Fruit fly (Drosophila melanogaster) whole organism, embryonic: ENCODE data around the gene CG9444.

Experiments used
- Atf3 ChIP-seq: fragments of 200-800 bp; sonication (Bioruptor generic); optimal IDR thresholded peaks from 3 replicates; lab custom pipeline; 2016; ENCODE audit warnings: missing biosample characterization, missing genetic modification characterization
- CG11085 ChIP-seq: fragments of 200-800 bp; sonication (Bioruptor generic); IDR thresholded peaks from 2 replicates; pipeline ENCODE4 v1.3.6; 2022; ENCODE audit warnings: missing biosample characterization, missing genetic modification characterization
- CG11723 ChIP-seq: fragments of 200-800 bp; sonication (Bioruptor generic); optimal IDR thresholded peaks from 2 replicates; lab custom pipeline; 2017; ENCODE audit warnings: missing biosample characterization, mild to moderate bottlenecking, missing genetic modification characterization
- CG1233 ChIP-seq: fragments of 200-800 bp; sonication (Bioruptor generic); optimal IDR thresholded peaks from 4 replicates; lab custom pipeline; 2018; ENCODE audit warnings: missing biosample characterization, mild to moderate bottlenecking, missing genetic modification characterization
- CG13123 ChIP-seq: fragments of 200-800 bp; sonication (Bioruptor generic); optimal IDR thresholded peaks from 2 replicates; lab custom pipeline; 2016; ENCODE audit warnings: missing biosample characterization, missing genetic modification characterization
- CG14710 ChIP-seq: fragments of 200-800 bp; sonication (Bioruptor generic); optimal IDR thresholded peaks from 3 replicates; lab custom pipeline; 2019; ENCODE audit warnings: missing biosample characterization, mild to moderate bottlenecking, missing genetic modification characterization, moderate library complexity
- CG15601 ChIP-seq: fragments of 200-800 bp; sonication (Bioruptor generic); optimal IDR thresholded peaks from 3 replicates; lab custom pipeline; 2019; ENCODE audit warnings: missing biosample characterization, mild to moderate bottlenecking, missing genetic modification characterization, moderate library complexity
- CG15696 ChIP-seq: fragments of 200-800 bp; sonication (Bioruptor generic); optimal IDR thresholded peaks from 2 replicates; lab custom pipeline; 2019; ENCODE audit warnings: missing biosample characterization, mild to moderate bottlenecking, missing genetic modification characterization, moderate library complexity
- CG1602 ChIP-seq: fragments of 200-800 bp; sonication (Bioruptor generic); optimal IDR thresholded peaks from 3 replicates; lab custom pipeline; 2016; ENCODE audit warnings: missing biosample characterization, missing genetic modification characterization
- CG17385 ChIP-seq: fragments of 200-800 bp; sonication (Bioruptor generic); optimal IDR thresholded peaks from 3 replicates; lab custom pipeline; 2018; ENCODE audit warnings: missing biosample characterization, mild to moderate bottlenecking, missing genetic modification characterization
- CG17612 ChIP-seq: fragments of 200-800 bp; sonication (Bioruptor generic); IDR thresholded peaks from 2 replicates; pipeline ENCODE4 v1.3.6; 2022; ENCODE audit warnings: missing biosample characterization, missing genetic modification characterization
- CG1792 ChIP-seq: fragments of 200-800 bp; sonication (Bioruptor generic); optimal IDR thresholded peaks from 2 replicates; lab custom pipeline; 2016; ENCODE audit warnings: missing biosample characterization, missing genetic modification characterization
- CG2889 ChIP-seq: fragments of 200-800 bp; sonication (Bioruptor generic); IDR thresholded peaks from 3 replicates; pipeline ENCODE4 v1.3.6; 2022; ENCODE audit warnings: missing biosample characterization, missing genetic modification characterization
- CG30403 ChIP-seq: fragments of 200-800 bp; sonication (Bioruptor generic); optimal IDR thresholded peaks from 3 replicates; lab custom pipeline; 2016; ENCODE audit warnings: missing biosample characterization, missing genetic modification characterization
- CG7556 ChIP-seq: fragments of 200-800 bp; sonication (Bioruptor generic); optimal IDR thresholded peaks from 2 replicates; lab custom pipeline; 2017; ENCODE audit warnings: missing biosample characterization, mild to moderate bottlenecking, missing genetic modification characterization
- CG7745 ChIP-seq: fragments of 200-800 bp; sonication (Bioruptor generic); optimal IDR thresholded peaks from 2 replicates; lab custom pipeline; 2018; ENCODE audit warnings: missing biosample characterization, mild to moderate bottlenecking, missing genetic modification characterization, moderate library complexity
- CG7963 ChIP-seq: fragments of 200-800 bp; sonication (Bioruptor generic); IDR thresholded peaks from 3 replicates; pipeline ENCODE4 v1.3.6; 2022; ENCODE audit warnings: missing biosample characterization, missing genetic modification characterization; ENCODE audit not compliant: partially characterized antibody
- Chrac-16 ChIP-seq: fragments of 200-800 bp; sonication (Bioruptor generic); optimal IDR thresholded peaks from 3 replicates; lab custom pipeline; 2016; ENCODE audit warnings: missing biosample characterization, missing genetic modification characterization
- D ChIP-seq, 2 experiments: fragments of 200-800 bp in 1 of 2; fragments of >200 bp in 1 of 2; sonication (Bioruptor generic) in 1 of 2; optimal IDR thresholded peaks; 2 replicates in 1 of 2; 3 replicates in 1 of 2; lab custom pipeline; 2017; ENCODE audit warnings: mild to moderate bottlenecking in 1 of 2, missing biosample characterization in 1 of 2, missing genetic modification characterization in 1 of 2, missing genetic modification reagents in 1 of 2
- D19B ChIP-seq: fragments of 200-800 bp; sonication (Bioruptor generic); optimal IDR thresholded peaks from 2 replicates; lab custom pipeline; 2017; ENCODE audit warnings: missing biosample characterization, mild to moderate bottlenecking, missing genetic modification characterization
- Dip3 ChIP-seq: fragments of 200-800 bp; sonication (Bioruptor generic); optimal IDR thresholded peaks from 3 replicates; lab custom pipeline; 2016; ENCODE audit warnings: missing biosample characterization, missing genetic modification characterization
- Fer2 ChIP-seq: fragments of 200-800 bp; sonication (Bioruptor generic); optimal IDR thresholded peaks from 2 replicates; lab custom pipeline; 2018; ENCODE audit warnings: missing biosample characterization, mild to moderate bottlenecking, missing genetic modification characterization, moderate library complexity
- HHEX ChIP-seq: fragments of 200-800 bp; sonication (Bioruptor generic); optimal IDR thresholded peaks from 3 replicates; lab custom pipeline; 2017; ENCODE audit warnings: missing biosample characterization, mild to moderate bottlenecking, missing genetic modification characterization, missing genetic modification reagents
- Jarid2 ChIP-seq: fragments of 200-800 bp; sonication (Bioruptor generic); optimal IDR thresholded peaks from 3 replicates; lab custom pipeline; 2017; ENCODE audit warnings: mild to moderate bottlenecking, missing biosample characterization, missing genetic modification reagents, missing genetic modification characterization
- MTF-1 ChIP-seq: fragments of 200-800 bp; sonication (Bioruptor generic); optimal IDR thresholded peaks from 2 replicates; lab custom pipeline; 2018; ENCODE audit warnings: missing biosample characterization, mild to moderate bottlenecking, missing genetic modification characterization, borderline replicate concordance
- NC2α ChIP-seq: fragments of 200-800 bp; sonication (Bioruptor generic); optimal IDR thresholded peaks from 2 replicates; lab custom pipeline; 2016; ENCODE audit warnings: missing biosample characterization, missing genetic modification characterization
- PHDP ChIP-seq: fragments of 200-800 bp; sonication (Bioruptor generic); optimal IDR thresholded peaks from 3 replicates; lab custom pipeline; 2018; ENCODE audit warnings: missing biosample characterization, mild to moderate bottlenecking, missing genetic modification characterization, moderate library complexity
- Xbp1 ChIP-seq: fragments of 200-800 bp; sonication (Bioruptor generic); optimal IDR thresholded peaks from 3 replicates; lab custom pipeline; 2016; ENCODE audit warnings: missing biosample characterization, mild to moderate bottlenecking, missing genetic modification characterization
- amos ChIP-seq: fragments of 200-800 bp; sonication (Bioruptor generic); IDR thresholded peaks from 2 replicates; pipeline ENCODE4 v1.3.6; 2022; ENCODE audit warnings: missing biosample characterization, missing genetic modification characterization; ENCODE audit not compliant: partially characterized antibody
- ase ChIP-seq: fragments of 200-800 bp; sonication (Bioruptor generic); IDR thresholded peaks from 3 replicates; pipeline ENCODE4 v1.3.6; 2022; ENCODE audit warnings: missing biosample characterization, missing genetic modification characterization
- ash1 ChIP-seq: fragments of 200-800 bp; sonication (Bioruptor generic); optimal IDR thresholded peaks from 2 replicates; lab custom pipeline; 2018; ENCODE audit warnings: missing biosample characterization, mild to moderate bottlenecking, missing genetic modification characterization
- bigmax ChIP-seq: fragments of 200-800 bp; sonication (Bioruptor generic); optimal IDR thresholded peaks from 2 replicates; lab custom pipeline; 2018; ENCODE audit warnings: missing biosample characterization, mild to moderate bottlenecking, missing genetic modification characterization
- bsh ChIP-seq, 2 experiments: fragments of 200-800 bp; sonication (Bioruptor generic); optimal IDR thresholded peaks; 2 replicates each; lab custom pipeline; 2017 to 2018; ENCODE audit warnings: mild to moderate bottlenecking in 2 of 2, missing biosample characterization in 2 of 2, missing genetic modification characterization in 2 of 2, moderate library complexity in 1 of 2
- crp ChIP-seq, 2 experiments: fragments of 200-800 bp; sonication (Bioruptor generic); optimal IDR thresholded peaks; 2 replicates in 1 of 2; 3 replicates in 1 of 2; lab custom pipeline; 2017; ENCODE audit warnings: missing biosample characterization in 2 of 2, missing genetic modification characterization in 2 of 2, mild to moderate bottlenecking in 1 of 2, moderate library complexity in 1 of 2
- dan ChIP-seq: fragments of 200-800 bp; sonication (Bioruptor generic); IDR thresholded peaks from 2 replicates; pipeline ENCODE4 v1.3.6; 2022; ENCODE audit warnings: missing biosample characterization, missing genetic modification characterization
- danr ChIP-seq: fragments of 200-800 bp; sonication (Bioruptor generic); IDR thresholded peaks from 2 replicates; pipeline ENCODE4 v1.3.6; 2022; ENCODE audit warnings: missing biosample characterization, missing genetic modification characterization
- exex ChIP-seq: fragments of 200-800 bp; sonication (Bioruptor generic); optimal IDR thresholded peaks from 4 replicates; lab custom pipeline; 2018; ENCODE audit warnings: missing biosample characterization, mild to moderate bottlenecking, missing genetic modification characterization, moderate library complexity
- grau ChIP-seq: fragments of 200-800 bp; optimal IDR thresholded peaks from 3 replicates; lab custom pipeline; 2019; ENCODE audit warnings: missing biosample characterization, mild to moderate bottlenecking, missing genetic modification characterization, moderate library complexity
- lbe ChIP-seq: fragments of 200-800 bp; sonication (Bioruptor generic); optimal IDR thresholded peaks from 2 replicates; lab custom pipeline; 2016; ENCODE audit warnings: missing biosample characterization, mild to moderate bottlenecking, missing genetic modification characterization
- lmd ChIP-seq: fragments of 200-800 bp; sonication (Bioruptor generic); IDR thresholded peaks from 2 replicates; pipeline ENCODE4 v1.3.6; 2022; ENCODE audit warnings: missing biosample characterization, missing genetic modification characterization
- luna ChIP-seq: fragments of 200-800 bp; sonication (Bioruptor generic); optimal IDR thresholded peaks from 2 replicates; lab custom pipeline; 2016; ENCODE audit warnings: missing biosample characterization, missing genetic modification characterization
- maf-S ChIP-seq: fragments of 200-800 bp; sonication (Bioruptor generic); optimal IDR thresholded peaks from 2 replicates; lab custom pipeline; 2016; ENCODE audit warnings: missing biosample characterization, missing genetic modification characterization
- mam ChIP-seq: fragments of 200-800 bp; sonication (Bioruptor generic); optimal IDR thresholded peaks from 3 replicates; lab custom pipeline; 2016; ENCODE audit warnings: missing biosample characterization, missing genetic modification characterization
- nerfin-1 ChIP-seq: fragments of 200-800 bp; sonication (Bioruptor generic); optimal IDR thresholded peaks from 3 replicates; lab custom pipeline; 2019; ENCODE audit warnings: missing biosample characterization, mild to moderate bottlenecking, missing genetic modification characterization, moderate library complexity
- pum ChIP-seq: fragments of 200-800 bp; sonication (Bioruptor generic); optimal IDR thresholded peaks from 2 replicates; lab custom pipeline; 2016; ENCODE audit warnings: missing biosample characterization, missing genetic modification characterization
- tap ChIP-seq: fragments of 200-800 bp; optimal IDR thresholded peaks from 3 replicates; lab custom pipeline; 2019; ENCODE audit warnings: missing biosample characterization, mild to moderate bottlenecking, missing genetic modification characterization, moderate library complexity
- trh ChIP-seq: fragments of 200-800 bp; sonication (Bioruptor generic); optimal IDR thresholded peaks from 2 replicates; lab custom pipeline; 2016; ENCODE audit warnings: missing biosample characterization, missing genetic modification characterization
- vfl ChIP-seq: fragments of 200-800 bp; sonication (Bioruptor generic); optimal IDR thresholded peaks from 2 replicates; lab custom pipeline; 2016; ENCODE audit warnings: missing biosample characterization, missing genetic modification characterization
- yki ChIP-seq: fragments of >200 bp; optimal IDR thresholded peaks from 3 replicates; lab custom pipeline; 2018
- zen ChIP-seq: fragments of 200-800 bp; sonication (Bioruptor generic); optimal IDR thresholded peaks from 3 replicates; lab custom pipeline; 2018; ENCODE audit warnings: missing biosample characterization, mild to moderate bottlenecking, missing genetic modification characterization, moderate library complexity

The CG9444 gene

dm6 chr3R:9701148-9701703 is 17.2 kb upstream of the CG9444 start (continued):
- no peak for TF ChIP-seq CG7745
- TF ChIP-seq exex (tag; lab: Kevin White, UChicago) = no peak
- TF ChIP-seq Atf3 = no peak
- TF ChIP-seq CG15696 (tag; lab: Kevin White, UChicago) = no peak
- no peak for TF ChIP-seq zen (tag; lab: Kevin White, UChicago)
- TF ChIP-seq CG2889 (GFP tag; lab: Robert Waterston, UW) = no peak
- peak; percentile 32 for TF ChIP-seq PHDP
- TF ChIP-seq CG11085 (GFP tag; lab: Robert Waterston, UW) = no peak
- no peak for TF ChIP-seq pum
- TF ChIP-seq maf-S (GFP tag; lab: Kevin White, UChicago) = no peak
- TF ChIP-seq grau (tag; lab: Kevin White, UChicago) = no peak
- no peak for TF ChIP-seq NC2α (GFP tag; lab: Kevin White, UChicago)
- TF ChIP-seq ase (GFP tag; lab: Robert Waterston, UW) = no peak
- TF ChIP-seq CG15601 (tag; lab: Kevin White, UChicago) = peak; percentile 4
- TF ChIP-seq bigmax (GFP tag; lab: Kevin White, UChicago) = no peak
- TF ChIP-seq CG7963 (GFP tag; lab: Robert Waterston, UW) = no peak
- TF ChIP-seq CG14710 (tag; lab: Kevin White, UChicago) = no peak
- no peak for TF ChIP-seq Xbp1 (GFP tag; lab: Kevin White, UChicago)
- TF ChIP-seq Fer2 (tag; lab: Kevin White, UChicago) = no peak
- TF ChIP-seq danr (GFP tag; lab: Robert Waterston, UW) = no peak
- TF ChIP-seq MTF-1 (GFP tag; lab: Kevin White, UChicago) = peak; percentile 56
- peak; percentile 27 for TF ChIP-seq CG1792 (GFP tag; lab: Kevin White, UChicago)
- no peak for TF ChIP-seq CG30403
- peak; percentile 34 for TF ChIP-seq luna (GFP tag; lab: Kevin White, UChicago)
- TF ChIP-seq lmd = no peak
- peak; percentile 51 for TF ChIP-seq CG1233
- TF ChIP-seq bsh (GFP tag; optimal IDR thresholded peaks at IDR 0.05; lab: Kevin White, UChicago) = no peak
- TF ChIP-seq mam (GFP tag; lab: Kevin White, UChicago) = peak; percentile 21
- peak; percentile 15 for TF ChIP-seq Dip3 (GFP tag; lab: Kevin White, UChicago)
- TF ChIP-seq CG17612 (GFP tag; lab: Robert Waterston, UW) = no peak
- TF ChIP-seq CG11723 (GFP tag; lab: Kevin White, UChicago) = no peak
- TF ChIP-seq nerfin-1 (tag; lab: Kevin White, UChicago) = no peak
- no peak for TF ChIP-seq ash1 (GFP tag; lab: Kevin White, UChicago)
- peak; percentile 67 for TF ChIP-seq HHEX (GFP tag; lab: Kevin White, UChicago)
- no peak for TF ChIP-seq vfl
- no peak for TF ChIP-seq amos
- TF ChIP-seq CG7556 (GFP tag; lab: Kevin White, UChicago) = no peak
- TF ChIP-seq D (optimal IDR thresholded peaks at IDR 0.05; lab: Kevin White, UChicago) = no peak
- no peak for TF ChIP-seq D (GFP tag; optimal IDR thresholded peaks at IDR 0.05; lab: Kevin White, UChicago)
- peak; percentile 0 for TF ChIP-seq CG13123 (GFP tag; lab: Kevin White, UChicago)
- peak; percentile 14 for TF ChIP-seq CG17385 (GFP tag; lab: Kevin White, UChicago)
- TF ChIP-seq lbe (GFP tag; lab: Kevin White, UChicago) = no peak
- no peak for TF ChIP-seq CG1602
- TF ChIP-seq dan (GFP tag; lab: Robert Waterston, UW) = no peak
- no peak for TF ChIP-seq trh
- TF ChIP-seq crp (GFP tag; optimal IDR thresholded peaks at IDR 0.05; lab: Kevin White, UChicago) = no peak
- TF ChIP-seq Chrac-16 = no peak
- TF ChIP-seq Jarid2 (GFP tag; lab: Kevin White, UChicago) = no peak
- no peak for TF ChIP-seq yki (lab: Kevin White, UChicago)
- TF ChIP-seq D19B (GFP tag; lab: Kevin White, UChicago) = no peak
- no peak for TF ChIP-seq tap (tag; lab: Kevin White, UChicago)
